Worm (Caenorhabditis elegans) whole organism, early embryonic: Measurements from ENCODE around the gene zhp-4.

Experiments
- aly-1 ChIP-seq: sonication (generic microtip); optimal IDR thresholded peaks from 2 replicates; lab custom pipeline; 2016; ENCODE audit warnings: missing genetic modification characterization, missing compliant biosample characterization
- ama-1 ChIP-seq: fragments of 150-350 bp; optimal IDR thresholded peaks from 2 replicates; lab custom pipeline; 2014
- ceh-36 ChIP-seq: sonication (generic microtip); optimal IDR thresholded peaks from 2 replicates; lab custom pipeline; 2016; ENCODE audit warnings: missing genetic modification characterization, inconsistent platforms, missing compliant biosample characterization
- hmg-4 ChIP-seq: fragments of 200-800 bp; sonication (Bioruptor generic); optimal IDR thresholded peaks from 2 replicates; lab custom pipeline; 2018; ENCODE audit warnings: mild to moderate bottlenecking, missing genetic modification characterization, missing compliant biosample characterization
- tbx-11 ChIP-seq: fragments of 200-800 bp; sonication (Bioruptor generic); IDR thresholded peaks from 2 replicates; pipeline ENCODE4 v1.3.6; 2022; ENCODE audit warnings: missing genetic modification characterization, missing compliant biosample characterization

ce11 chrV:19127225-19127624, 25.6 kb upstream of the zhp-4 start, which contains the start of gene dyf-17:
- no peak for TF ChIP-seq ama-1 (lab: Kevin White, UChicago)
- no peak for TF ChIP-seq tbx-11
- no peak for TF ChIP-seq ceh-36 (tag; lab: Kevin White, UChicago)
- no peak for TF ChIP-seq hmg-4 (GFP tag; lab: Kevin White, UChicago)
- TF ChIP-seq aly-1 (tag; lab: Kevin White, UChicago): no peak
